Fruit fly (Drosophila melanogaster) whole organism, embryonic: ENCODE results near the gene CG7903.

Source experiments
- CG10267 ChIP-seq: fragments of 200-800 bp; sonication (Bioruptor generic); optimal IDR thresholded peaks from 2 replicates; lab custom pipeline; 2018; ENCODE audit warnings: missing biosample characterization, mild to moderate bottlenecking, missing genetic modification characterization, moderate library complexity
- CG10321 ChIP-seq: fragments of 200-800 bp; sonication (Bioruptor generic); IDR thresholded peaks from 2 replicates; pipeline ENCODE4 v1.3.6; 2022; ENCODE audit warnings: missing biosample characterization, missing genetic modification characterization
- CG11723 ChIP-seq: fragments of 200-800 bp; sonication (Bioruptor generic); optimal IDR thresholded peaks from 2 replicates; lab custom pipeline; 2017; ENCODE audit warnings: missing biosample characterization, mild to moderate bottlenecking, missing genetic modification characterization
- CG12236 ChIP-seq: fragments of 200-800 bp; sonication (Bioruptor generic); optimal IDR thresholded peaks from 2 replicates; lab custom pipeline; 2016; ENCODE audit warnings: missing biosample characterization, missing genetic modification characterization
- CG15479 ChIP-seq: fragments of 200-800 bp; sonication (Bioruptor generic); optimal IDR thresholded peaks from 3 replicates; lab custom pipeline; 2019; ENCODE audit warnings: missing biosample characterization, mild to moderate bottlenecking, missing genetic modification characterization, moderate library complexity
- CG16813 ChIP-seq: fragments of 200-800 bp; sonication (Bioruptor generic); IDR thresholded peaks from 3 replicates; pipeline ENCODE4 v1.3.6; 2022; ENCODE audit warnings: missing biosample characterization, missing genetic modification characterization; ENCODE audit not compliant: partially characterized antibody
- CG16863 ChIP-seq: fragments of 200-800 bp; sonication (Bioruptor generic); optimal IDR thresholded peaks from 3 replicates; lab custom pipeline; 2016; ENCODE audit warnings: missing biosample characterization, missing genetic modification characterization
- CG17359 ChIP-seq: fragments of 200-800 bp; sonication (Bioruptor generic); optimal IDR thresholded peaks from 3 replicates; lab custom pipeline; 2018; ENCODE audit warnings: missing biosample characterization, mild to moderate bottlenecking, missing genetic modification characterization, moderate library complexity
- CG1832 ChIP-seq: fragments of 200-800 bp; sonication (Bioruptor generic); optimal IDR thresholded peaks from 2 replicates; lab custom pipeline; 2017; ENCODE audit warnings: missing biosample characterization, mild to moderate bottlenecking, missing genetic modification characterization, inconsistent platforms
- CG31365 ChIP-seq: fragments of 200-800 bp; sonication (Bioruptor generic); optimal IDR thresholded peaks from 2 replicates; lab custom pipeline; 2018; ENCODE audit warnings: missing biosample characterization, mild to moderate bottlenecking, missing genetic modification characterization
- CG33213 ChIP-seq: fragments of 200-800 bp; sonication (Bioruptor generic); optimal IDR thresholded peaks from 3 replicates; lab custom pipeline; 2016; ENCODE audit warnings: missing biosample characterization, missing genetic modification characterization
- CG4404 ChIP-seq: fragments of 200-800 bp; sonication (Bioruptor generic); IDR thresholded peaks from 2 replicates; pipeline ENCODE4 v1.3.6; 2022; ENCODE audit warnings: missing biosample characterization, missing genetic modification characterization
- CG6813 ChIP-seq: fragments of 200-800 bp; sonication (Bioruptor generic); optimal IDR thresholded peaks from 2 replicates; lab custom pipeline; 2017; ENCODE audit warnings: missing biosample characterization, missing genetic modification characterization, mild to moderate bottlenecking, moderate library complexity, missing genetic modification reagents
- CG7745 ChIP-seq: fragments of 200-800 bp; sonication (Bioruptor generic); optimal IDR thresholded peaks from 2 replicates; lab custom pipeline; 2018; ENCODE audit warnings: missing biosample characterization, mild to moderate bottlenecking, missing genetic modification characterization, moderate library complexity
- CG7963 ChIP-seq: fragments of 200-800 bp; sonication (Bioruptor generic); IDR thresholded peaks from 3 replicates; pipeline ENCODE4 v1.3.6; 2022; ENCODE audit warnings: missing biosample characterization, missing genetic modification characterization; ENCODE audit not compliant: partially characterized antibody
- CG8281 ChIP-seq: fragments of 200-800 bp; sonication (Bioruptor generic); optimal IDR thresholded peaks from 2 replicates; lab custom pipeline; 2018; ENCODE audit warnings: missing biosample characterization, mild to moderate bottlenecking, missing genetic modification characterization, moderate library complexity
- CG9437 ChIP-seq: fragments of 200-800 bp; sonication (Bioruptor generic); optimal IDR thresholded peaks from 2 replicates; lab custom pipeline; 2018; ENCODE audit warnings: missing biosample characterization, mild to moderate bottlenecking, missing genetic modification characterization
- Dfd ChIP-seq, 2 experiments: fragments of >200 bp; optimal IDR thresholded peaks; 2 replicates each; lab custom pipeline; 2017; ENCODE audit warnings: missing biosample characterization in 2 of 2, missing genetic modification characterization in 2 of 2
- Dip3 ChIP-seq: fragments of 200-800 bp; sonication (Bioruptor generic); optimal IDR thresholded peaks from 3 replicates; lab custom pipeline; 2016; ENCODE audit warnings: missing biosample characterization, missing genetic modification characterization
- Fer1 ChIP-seq: fragments of 200-800 bp; sonication (Bioruptor generic); optimal IDR thresholded peaks from 2 replicates; lab custom pipeline; 2017; ENCODE audit warnings: missing biosample characterization, mild to moderate bottlenecking, missing genetic modification characterization
- HmgD ChIP-seq: fragments of 200-800 bp; sonication (Bioruptor generic); optimal IDR thresholded peaks from 3 replicates; lab custom pipeline; 2016; ENCODE audit warnings: missing biosample characterization, missing genetic modification characterization
- MTF-1 ChIP-seq: fragments of 200-800 bp; sonication (Bioruptor generic); optimal IDR thresholded peaks from 2 replicates; lab custom pipeline; 2018; ENCODE audit warnings: missing biosample characterization, mild to moderate bottlenecking, missing genetic modification characterization, borderline replicate concordance
- Max ChIP-seq: fragments of 200-800 bp; sonication (Bioruptor generic); optimal IDR thresholded peaks from 2 replicates; lab custom pipeline; 2016; ENCODE audit warnings: missing biosample characterization, mild to moderate bottlenecking, missing genetic modification characterization
- Mes4 ChIP-seq: fragments of 200-800 bp; sonication (Bioruptor generic); optimal IDR thresholded peaks from 2 replicates; lab custom pipeline; 2016; ENCODE audit warnings: missing biosample characterization, missing genetic modification characterization
- Nf-YC ChIP-seq: fragments of 200-800 bp; optimal IDR thresholded peaks from 3 replicates; lab custom pipeline; 2019; ENCODE audit warnings: missing biosample characterization, mild to moderate bottlenecking, missing genetic modification characterization, moderate library complexity
- Oli ChIP-seq: fragments of 200-800 bp; sonication (Bioruptor generic); optimal IDR thresholded peaks from 2 replicates; lab custom pipeline; 2018; ENCODE audit warnings: missing biosample characterization, mild to moderate bottlenecking, missing genetic modification characterization, moderate library complexity
- Scr ChIP-seq: fragments of 200-800 bp; sonication (Bioruptor generic); IDR thresholded peaks from 2 replicates; pipeline ENCODE4 v1.3.6; 2022; ENCODE audit warnings: missing biosample characterization, missing genetic modification characterization; ENCODE audit not compliant: partially characterized antibody
- Spps ChIP-seq: fragments of 200-800 bp; sonication (Bioruptor generic); optimal IDR thresholded peaks from 2 replicates; lab custom pipeline; 2018; ENCODE audit warnings: missing biosample characterization, mild to moderate bottlenecking, missing genetic modification characterization
- Sry-β ChIP-seq: fragments of 200-800 bp; sonication (Bioruptor generic); optimal IDR thresholded peaks from 2 replicates; lab custom pipeline; 2018; ENCODE audit warnings: missing biosample characterization, mild to moderate bottlenecking, missing genetic modification characterization, moderate library complexity
- Xrp1 ChIP-seq: fragments of 200-800 bp; sonication (Bioruptor generic); IDR thresholded peaks from 2 replicates; pipeline ENCODE4 v1.3.6; 2022; ENCODE audit warnings: missing biosample characterization, missing genetic modification characterization
- ap ChIP-seq: fragments of 200-800 bp; sonication (Bioruptor generic); IDR thresholded peaks from 2 replicates; pipeline ENCODE4 v1.3.6; 2022; ENCODE audit warnings: missing biosample characterization, missing genetic modification characterization
- bab2 ChIP-seq: fragments of 200-800 bp; sonication (Bioruptor generic); optimal IDR thresholded peaks from 2 replicates; lab custom pipeline; 2016; ENCODE audit warnings: missing biosample characterization, missing genetic modification characterization
- bigmax ChIP-seq: fragments of 200-800 bp; sonication (Bioruptor generic); optimal IDR thresholded peaks from 2 replicates; lab custom pipeline; 2018; ENCODE audit warnings: missing biosample characterization, mild to moderate bottlenecking, missing genetic modification characterization
- fd96Cb ChIP-seq: fragments of 200-800 bp; sonication (Bioruptor generic); optimal IDR thresholded peaks from 2 replicates; lab custom pipeline; 2018; ENCODE audit warnings: missing biosample characterization, mild to moderate bottlenecking, missing genetic modification characterization, moderate library complexity
- ftz-f1 ChIP-seq: fragments of 200-800 bp; sonication (Bioruptor generic); optimal IDR thresholded peaks from 2 replicates; lab custom pipeline; 2016; ENCODE audit warnings: missing biosample characterization, missing genetic modification characterization
- gfzf ChIP-seq: fragments of 200-800 bp; sonication (Bioruptor generic); optimal IDR thresholded peaks from 2 replicates; lab custom pipeline; 2016; ENCODE audit warnings: missing biosample characterization, mild to moderate bottlenecking, missing genetic modification characterization, moderate library complexity
- h ChIP-seq: fragments of >200 bp; optimal IDR thresholded peaks from 2 replicates; lab custom pipeline; 2017
- ind ChIP-seq: fragments of 200-800 bp; sonication (Bioruptor generic); optimal IDR thresholded peaks from 3 replicates; lab custom pipeline; 2016; ENCODE audit warnings: missing biosample characterization, missing genetic modification characterization
- lmd ChIP-seq: fragments of 200-800 bp; sonication (Bioruptor generic); IDR thresholded peaks from 2 replicates; pipeline ENCODE4 v1.3.6; 2022; ENCODE audit warnings: missing biosample characterization, missing genetic modification characterization
- nerfin-1 ChIP-seq: fragments of 200-800 bp; sonication (Bioruptor generic); optimal IDR thresholded peaks from 3 replicates; lab custom pipeline; 2019; ENCODE audit warnings: missing biosample characterization, mild to moderate bottlenecking, missing genetic modification characterization, moderate library complexity
- onecut ChIP-seq: fragments of 200-800 bp; sonication (Bioruptor generic); IDR thresholded peaks from 2 replicates; pipeline ENCODE4 v1.3.6; 2022; ENCODE audit warnings: missing biosample characterization, missing genetic modification characterization
- otp ChIP-seq: fragments of 200-800 bp; sonication (Bioruptor generic); IDR thresholded peaks from 3 replicates; pipeline ENCODE4, ENCODE4 v1.3.6; 2022; ENCODE audit warnings: missing biosample characterization, missing genetic modification characterization
- pan ChIP-seq, 4 experiments: fragments of >200 bp in 3 of 4; fragments of 200-800 bp in 1 of 4; sonication (Bioruptor generic) in 1 of 4; optimal IDR thresholded peaks in 3 of 4; IDR thresholded peaks in 1 of 4; 2 replicates each; pipeline versions ENCODE4 v1.3.6 to Lab custom; 2017 to 2022; ENCODE audit warnings: missing biosample characterization in 2 of 4, missing genetic modification characterization in 2 of 4, mixed read lengths in 1 of 4
- repo ChIP-seq: fragments of 200-800 bp; sonication (Bioruptor generic); optimal IDR thresholded peaks from 2 replicates; lab custom pipeline; 2016; ENCODE audit warnings: missing biosample characterization, missing genetic modification characterization
- sc ChIP-seq, 3 experiments: fragments of >200 bp in 2 of 3; fragments of 200-800 bp in 1 of 3; sonication (Bioruptor generic) in 1 of 3; optimal IDR thresholded peaks; 2 replicates in 2 of 3; 3 replicates in 1 of 3; lab custom pipeline; 2017; ENCODE audit warnings: mild to moderate bottlenecking in 1 of 3, missing biosample characterization in 1 of 3, missing genetic modification characterization in 1 of 3, missing genetic modification reagents in 1 of 3
- slou ChIP-seq: fragments of 200-800 bp; sonication (Bioruptor generic); optimal IDR thresholded peaks from 3 replicates; lab custom pipeline; 2016; ENCODE audit warnings: missing biosample characterization, missing genetic modification characterization
- slp2 ChIP-seq: fragments of 200-800 bp; sonication (Bioruptor generic); optimal IDR thresholded peaks from 2 replicates; lab custom pipeline; 2016; ENCODE audit warnings: missing biosample characterization, missing genetic modification characterization
- unpg ChIP-seq: fragments of 200-800 bp; sonication (Bioruptor generic); optimal IDR thresholded peaks from 3 replicates; lab custom pipeline; 2018; ENCODE audit warnings: missing biosample characterization, mild to moderate bottlenecking, missing genetic modification characterization, moderate library complexity
- usp ChIP-seq: fragments of >200 bp; optimal IDR thresholded peaks from 2 replicates; lab custom pipeline; 2017; ENCODE audit warnings: missing biosample characterization, missing genetic modification characterization

Gene CG7903

dm6 chr3R:30014977-30015514, 20.0 kb upstream of the CG7903 start, which contains the start of gene CG7920 (continued):
- TF ChIP-seq otp (GFP tag; lab: Robert Waterston, UW) (no peak), CG8281 (no peak), CG16813 (GFP tag; lab: Robert Waterston, UW) (peak; percentile 75), Fer1 (GFP tag; lab: Kevin White, UChicago) (peak; percentile 71), HmgD (GFP tag; lab: Kevin White, UChicago) (no peak), bab2 (no peak), Mes4 (GFP tag; lab: Kevin White, UChicago) (no peak), CG9437 (GFP tag; lab: Kevin White, UChicago) (no peak), slp2 (GFP tag; lab: Kevin White, UChicago) (no peak), Dfd (GFP tag; optimal IDR thresholded peaks at IDR 0.05; lab: Kevin White, UChicago) (no peak), Nf-YC (tag; lab: Kevin White, UChicago) (peak; percentile 41), CG11723 (GFP tag; lab: Kevin White, UChicago) (no peak), sc (optimal IDR thresholded peaks at IDR 0.05; lab: Kevin White, UChicago) (no peak), sc (GFP tag; optimal IDR thresholded peaks at IDR 0.05; lab: Kevin White, UChicago) (no peak), CG12236 (GFP tag; lab: Kevin White, UChicago) (no peak), repo (no peak), bigmax (GFP tag; lab: Kevin White, UChicago) (no peak), CG16863 (GFP tag; lab: Kevin White, UChicago) (no peak), Sry-β (GFP tag; lab: Kevin White, UChicago) (no peak), onecut (GFP tag; lab: Robert Waterston, UW) (no peak), CG10321 (GFP tag; lab: Robert Waterston, UW) (0 out of 2 replicates have a peak, but pooled peaks have one; percentile 27), slou (GFP tag; lab: Kevin White, UChicago) (no peak), ind (GFP tag; lab: Kevin White, UChicago) (no peak), h (lab: Kevin White, UChicago) (no peak), MTF-1 (GFP tag; lab: Kevin White, UChicago) (no peak), CG6813 (GFP tag; lab: Kevin White, UChicago) (no peak), ftz-f1 (GFP tag; lab: Kevin White, UChicago) (no peak), CG4404 (GFP tag; lab: Robert Waterston, UW) (no peak), pan (optimal IDR thresholded peaks at IDR 0.05; lab: Kevin White, UChicago) (no peak), pan (GFP tag; optimal IDR thresholded peaks at IDR 0.05 in 1 of 2, IDR thresholded peaks at IDR 0.05 in 1 of 2) (no peak), Max (no peak), CG15479 (GFP tag; lab: Kevin White, UChicago) (no peak), Scr (peak; percentile 85), ap (GFP tag; lab: Robert Waterston, UW) (no peak), CG33213 (GFP tag; lab: Kevin White, UChicago) (peak; percentile 42), Oli (tag; lab: Kevin White, UChicago) (no peak), CG10267 (tag; lab: Kevin White, UChicago) (peak; percentile 98), CG1832 (GFP tag; lab: Kevin White, UChicago) (no peak), usp (GFP tag; lab: Kevin White, UChicago) (no peak), Dip3 (GFP tag; lab: Kevin White, UChicago) (no peak), CG31365 (tag; lab: Kevin White, UChicago) (no peak), Xrp1 (no peak), CG7745 (tag; lab: Kevin White, UChicago) (no peak), Spps (tag; lab: Kevin White, UChicago) (no peak), fd96Cb (tag; lab: Kevin White, UChicago) (no peak), gfzf (GFP tag; lab: Kevin White, UChicago) (peak; percentile 48), nerfin-1 (tag; lab: Kevin White, UChicago) (peak; percentile 2), CG7963 (GFP tag; lab: Robert Waterston, UW) (peak; percentile 30; the same call in 1 of the 3 replicates), CG17359 (tag; lab: Kevin White, UChicago) (no peak), unpg (GFP tag; lab: Kevin White, UChicago) (peak; percentile 8), lmd (GFP tag; lab: Robert Waterston, UW) (no peak)
